Fruit fly (Drosophila melanogaster): ENCODE data around the gene CG7542.

Gene CG7542

dm6 chr3L:17591217-17591467, 41.5 kb downstream of the CG7542 start:
- no peak for TF ChIP-seq CG17801 (GFP tag; optimal IDR thresholded peaks at IDR 0.05; ENCODE audit: partially characterized antibody)

- TF ChIP-seq CG17801 (GFP tag; optimal IDR thresholded peaks at IDR 0.05; ENCODE audit: partially characterized antibody), result no peak
Observed at dm6 chr3L:17593174-17593573, 43.5 kb downstream of the CG7542 start.

dm6 chr3L:17595810-17596561, 46.4 kb downstream of the CG7542 start:
- no peak for TF ChIP-seq CG17801 (GFP tag; optimal IDR thresholded peaks at IDR 0.05; ENCODE audit: partially characterized antibody)

- peak; percentile 87 for TF ChIP-seq CG17801 (GFP tag; optimal IDR thresholded peaks at IDR 0.05; ENCODE audit: partially characterized antibody)
Observed at dm6 chr3L:17596897-17597296, 47.3 kb downstream of the CG7542 start.
